Worm (Caenorhabditis elegans): ENCODE results near the gene shc-3.

- TF ChIP-seq hlh-30 (tag; optimal IDR thresholded peaks at IDR 0.05; ENCODE audit: insufficient read depth) (no peak), pqm-1 (tag; optimal IDR thresholded peaks at IDR 0.05) (no peak), syd-9 (tag; optimal IDR thresholded peaks at IDR 0.05) (no peak), elt-2 (tag; optimal IDR thresholded peaks at IDR 0.05) (no peak), C08G9.2 (tag; optimal IDR thresholded peaks at IDR 0.05) (no peak), ttx-3 (tag; optimal IDR thresholded peaks at IDR 0.05) (no peak), nfya-1 (tag; optimal IDR thresholded peaks at IDR 0.05) (no peak), dve-1 (tag; optimal IDR thresholded peaks at IDR 0.05) (no peak), dmd-4 (tag; optimal IDR thresholded peaks at IDR 0.05; ENCODE audit: borderline replicate concordance) (no peak), pat-9 (tag; optimal IDR thresholded peaks at IDR 0.05) (no peak), hlh-8 (tag; optimal IDR thresholded peaks at IDR 0.05) (no peak), pha-4 (tag; optimal IDR thresholded peaks at IDR 0.05) (no peak), fkh-6 (tag; optimal IDR thresholded peaks at IDR 0.05) (no peak)
These were observed 30.7 kb downstream of the shc-3 start for ce11 chrX:13747997-13748396.
